Worm (Caenorhabditis elegans) whole organism, young adult: ENCODE results near the gene Y15E3A.4.

Experiments used
- B0019.2 ChIP-seq: fragments of 200-800 bp; sonication (Bioruptor generic); conservative IDR thresholded peaks from 2 replicates; pipeline ENCODE4 v1.3.6; 2022; ENCODE audit warnings: missing genetic modification reagents, missing genetic modification characterization, missing compliant biosample characterization
- B0035.1 ChIP-seq: sonication (generic microtip); optimal IDR thresholded peaks from 2 replicates; lab custom pipeline; 2016; ENCODE audit warnings: missing genetic modification characterization, mild to moderate bottlenecking, missing compliant biosample characterization, missing genotype, missing genetic modification reagents
- B0261.1 ChIP-seq: sonication (generic microtip); optimal IDR thresholded peaks from 2 replicates; lab custom pipeline; 2016; ENCODE audit warnings: mild to moderate bottlenecking, missing genetic modification characterization, moderate library complexity, missing compliant biosample characterization
- D2030.7 ChIP-seq: fragments of 200-800 bp; sonication (Bioruptor generic); IDR thresholded peaks from 2 replicates; pipeline ENCODE4 v1.3.6; 2022; ENCODE audit warnings: missing genetic modification reagents, missing genetic modification characterization, missing compliant biosample characterization
- F10E7.11 ChIP-seq: sonication (generic microtip); optimal IDR thresholded peaks from 2 replicates; lab custom pipeline; 2017; ENCODE audit warnings: mild to moderate bottlenecking, missing genetic modification characterization, moderate library complexity, missing compliant biosample characterization
- F22D6.2 ChIP-seq: sonication (generic microtip); optimal IDR thresholded peaks from 2 replicates; lab custom pipeline; 2016; ENCODE audit warnings: mild to moderate bottlenecking, missing genetic modification characterization, missing compliant biosample characterization
- F39B2.1 ChIP-seq: fragments of 200-800 bp; sonication (Bioruptor generic); IDR thresholded peaks from 2 replicates; pipeline ENCODE4 v1.3.6; 2022; ENCODE audit warnings: missing genetic modification reagents, missing genetic modification characterization, missing compliant biosample characterization
- F55B11.4 ChIP-seq: sonication (generic microtip); optimal IDR thresholded peaks from 2 replicates; lab custom pipeline; 2016; ENCODE audit warnings: missing compliant biosample characterization, missing genetic modification characterization, borderline replicate concordance; ENCODE audit not compliant: insufficient read depth
- F57A8.1 ChIP-seq: fragments of 200-800 bp; sonication (Bioruptor generic); optimal IDR thresholded peaks from 2 replicates; lab custom pipeline; 2018; ENCODE audit warnings: mild to moderate bottlenecking, missing genetic modification characterization, moderate library complexity, missing compliant biosample characterization
- T07F8.4 ChIP-seq: sonication (generic microtip); optimal IDR thresholded peaks from 2 replicates; lab custom pipeline; 2016; ENCODE audit warnings: mild to moderate bottlenecking, missing genetic modification characterization, moderate library complexity, missing compliant biosample characterization
- Y79H2A.3 ChIP-seq: fragments of 200-800 bp; sonication (Bioruptor generic); conservative IDR thresholded peaks from 2 replicates; pipeline ENCODE4 v1.3.6; 2022; ENCODE audit warnings: missing genetic modification reagents, missing genetic modification characterization, missing compliant biosample characterization
- aptf-3 ChIP-seq: fragments of 200-800 bp; sonication (Bioruptor generic); IDR thresholded peaks from 2 replicates; pipeline ENCODE4 v1.3.6; 2022; ENCODE audit warnings: missing genetic modification characterization, missing compliant biosample characterization
- bed-1 ChIP-seq: fragments of 200-800 bp; sonication (Bioruptor generic); IDR thresholded peaks from 2 replicates; pipeline ENCODE4 v1.3.6; 2022; ENCODE audit warnings: missing genetic modification reagents, missing genetic modification characterization, missing compliant biosample characterization
- ccch-3 ChIP-seq: fragments of 200-800 bp; sonication (Bioruptor generic); optimal IDR thresholded peaks from 2 replicates; lab custom pipeline; 2018; ENCODE audit warnings: mild to moderate bottlenecking, missing genetic modification characterization, missing compliant biosample characterization
- ceh-40 ChIP-seq: fragments of 200-800 bp; sonication (Bioruptor generic); IDR thresholded peaks from 2 replicates; pipeline ENCODE4 v1.3.6; 2022; ENCODE audit warnings: missing genetic modification characterization, missing compliant biosample characterization
- ceh-58 ChIP-seq: fragments of 200-800 bp; sonication (Bioruptor generic); IDR thresholded peaks from 2 replicates; pipeline ENCODE4 v1.3.6; 2022; ENCODE audit warnings: missing genetic modification characterization, missing compliant biosample characterization
- dox-1 ChIP-seq: fragments of 200-800 bp; sonication (Bioruptor generic); IDR thresholded peaks from 2 replicates; pipeline ENCODE4 v1.3.6; 2022; ENCODE audit warnings: missing genetic modification reagents, missing genetic modification characterization, missing compliant biosample characterization
- dpl-1 ChIP-seq: fragments of 150-350 bp; optimal IDR thresholded peaks from 2 replicates; lab custom pipeline; 2014; ENCODE audit warnings: missing biosample characterization, missing genetic modification reagents, missing genetic modification characterization
- egrh-3 ChIP-seq: fragments of 200-800 bp; sonication (Bioruptor generic); IDR thresholded peaks from 2 replicates; pipeline ENCODE4 v1.3.6; 2022; ENCODE audit warnings: missing genetic modification reagents, missing genetic modification characterization, missing compliant biosample characterization
- ekl-4 ChIP-seq: fragments of 200-800 bp; sonication (Bioruptor generic); IDR thresholded peaks from 2 replicates; pipeline ENCODE4 v1.3.6; 2022; ENCODE audit warnings: missing genetic modification reagents, missing genetic modification characterization, missing compliant biosample characterization
- ets-4 ChIP-seq: fragments of 200-800 bp; sonication (Bioruptor generic); optimal IDR thresholded peaks from 2 replicates; lab custom pipeline; 2018; ENCODE audit warnings: mild to moderate bottlenecking, missing genetic modification characterization, missing compliant biosample characterization
- hmg-1.2 ChIP-seq: fragments of 200-800 bp; sonication (Bioruptor generic); IDR thresholded peaks from 2 replicates; pipeline ENCODE4 v1.3.6; 2022; ENCODE audit warnings: missing genetic modification reagents, missing genetic modification characterization, missing compliant biosample characterization
- hsf-1 ChIP-seq: fragments of 200-800 bp; sonication (Bioruptor generic); IDR thresholded peaks from 2 replicates; pipeline ENCODE4 v1.3.6; 2022; ENCODE audit warnings: missing genetic modification reagents, missing genetic modification characterization, missing compliant biosample characterization
- lag-1 ChIP-seq: fragments of 200-800 bp; sonication (Bioruptor generic); IDR thresholded peaks from 2 replicates; pipeline ENCODE4 v1.3.6; 2022; ENCODE audit warnings: missing genetic modification reagents, missing genetic modification characterization, missing compliant biosample characterization
- lin-26 ChIP-seq: fragments of 200-800 bp; sonication (Bioruptor generic); IDR thresholded peaks from 2 replicates; pipeline ENCODE4 v1.3.6; 2022; ENCODE audit warnings: missing genetic modification reagents, missing genetic modification characterization, missing compliant biosample characterization
- lin-40 ChIP-seq: sonication (generic microtip); optimal IDR thresholded peaks from 2 replicates; lab custom pipeline; 2016; ENCODE audit warnings: missing genetic modification characterization, mild to moderate bottlenecking, missing compliant biosample characterization, missing genotype, missing genetic modification reagents
- mcd-1 ChIP-seq: fragments of 200-800 bp; sonication (Bioruptor generic); IDR thresholded peaks from 2 replicates; pipeline ENCODE4 v1.3.6; 2022; ENCODE audit warnings: missing genetic modification reagents, missing genetic modification characterization, missing compliant biosample characterization
- mel-28 ChIP-seq: sonication (generic microtip); optimal IDR thresholded peaks from 2 replicates; lab custom pipeline; 2016; ENCODE audit warnings: borderline replicate concordance, mild to moderate bottlenecking, missing genetic modification characterization, missing compliant biosample characterization
- mes-4 ChIP-seq: sonication (generic microtip); optimal IDR thresholded peaks from 2 replicates; lab custom pipeline; 2016; ENCODE audit warnings: missing genotype, missing genetic modification characterization, missing compliant biosample characterization
- mxl-1 ChIP-seq: sonication (generic microtip); optimal IDR thresholded peaks from 2 replicates; lab custom pipeline; 2016; ENCODE audit warnings: missing genetic modification characterization, missing compliant biosample characterization
- nfyb-1 ChIP-seq: fragments of 200-800 bp; sonication (Bioruptor generic); IDR thresholded peaks from 2 replicates; pipeline ENCODE4 v1.3.6; 2022; ENCODE audit warnings: missing genetic modification reagents, missing genetic modification characterization, missing compliant biosample characterization
- nhr-179 ChIP-seq: sonication (generic microtip); optimal IDR thresholded peaks from 2 replicates; lab custom pipeline; 2016; ENCODE audit warnings: mild to moderate bottlenecking, missing genetic modification characterization, missing compliant biosample characterization
- nhr-90 ChIP-seq: sonication (generic microtip); optimal IDR thresholded peaks from 2 replicates; lab custom pipeline; 2016; ENCODE audit warnings: missing genotype, mild to moderate bottlenecking, missing genetic modification characterization, missing compliant biosample characterization
- pha-4 ChIP-seq: fragments of 150-350 bp; sonication (generic microtip); optimal IDR thresholded peaks from 2 replicates; lab custom pipeline; 2014; ENCODE audit warnings: missing biosample characterization, missing genetic modification reagents, missing genetic modification characterization
- rcor-1 ChIP-seq: fragments of 200-800 bp; sonication (Bioruptor generic); IDR thresholded peaks from 2 replicates; pipeline ENCODE4 v1.3.6; 2022; ENCODE audit warnings: missing genetic modification reagents, missing genetic modification characterization, missing compliant biosample characterization
- rpc-1 ChIP-seq, 2 experiments: fragments of 150-350 bp in 1 of 2; sonication (generic microtip) in 1 of 2; optimal IDR thresholded peaks; 2 replicates each; lab custom pipeline; 2014 to 2018; ENCODE audit warnings: missing biosample characterization in 1 of 2, missing genetic modification characterization in 1 of 2, missing genetic modification reagents in 1 of 2, missing genotype in 1 of 2
- snpc-1.1 ChIP-seq: sonication (generic microtip); optimal IDR thresholded peaks from 2 replicates; lab custom pipeline; 2017; ENCODE audit warnings: missing genetic modification characterization, mild to moderate bottlenecking, missing compliant biosample characterization, antibody characterized with exemption, moderate library complexity, missing genotype, missing genetic modification reagents; ENCODE audit not compliant: insufficient read depth
- snpc-4 ChIP-seq, 5 experiments: fragments of 150-350 bp in 1 of 5; sonication (generic microtip) in 4 of 5; optimal IDR thresholded peaks; 2 replicates each; lab custom pipeline; 2014 to 2018; ENCODE audit warnings: missing genetic modification characterization in 5 of 5, missing biosample characterization in 3 of 5, antibody characterized with exemption in 2 of 5, mild to moderate bottlenecking in 2 of 5, missing compliant biosample characterization in 2 of 5, missing genotype in 2 of 5, moderate library complexity in 2 of 5, missing genetic modification reagents in 1 of 5
- somi-1 ChIP-seq: fragments of 200-800 bp; sonication (Bioruptor generic); optimal IDR thresholded peaks from 2 replicates; lab custom pipeline; 2018; ENCODE audit warnings: mild to moderate bottlenecking, missing genetic modification characterization, missing compliant biosample characterization
- tbp1 ChIP-seq: fragments of 200-800 bp; sonication (Bioruptor generic); optimal IDR thresholded peaks from 2 replicates; lab custom pipeline; 2018; ENCODE audit warnings: mild to moderate bottlenecking, missing genetic modification characterization, missing compliant biosample characterization
- unc-130 ChIP-seq: sonication (generic microtip); optimal IDR thresholded peaks from 2 replicates; lab custom pipeline; 2016; ENCODE audit warnings: missing genetic modification reagents, missing genetic modification characterization, missing compliant biosample characterization
- unc-62 ChIP-seq: fragments of 150-350 bp; optimal IDR thresholded peaks from 2 replicates; lab custom pipeline; 2014; ENCODE audit warnings: missing biosample characterization, missing genetic modification reagents, missing genetic modification characterization
- zfh-2 ChIP-seq: fragments of 200-800 bp; sonication (Bioruptor generic); conservative IDR thresholded peaks from 2 replicates; pipeline ENCODE4 v1.3.6; 2022; ENCODE audit warnings: missing genetic modification reagents, missing genetic modification characterization, missing compliant biosample characterization
- zim-3 ChIP-seq: sonication (generic microtip); optimal IDR thresholded peaks from 2 replicates; lab custom pipeline; 2017; ENCODE audit warnings: mild to moderate bottlenecking, missing genetic modification characterization, moderate library complexity, missing compliant biosample characterization
- ztf-26 ChIP-seq: sonication (generic microtip); optimal IDR thresholded peaks from 2 replicates; lab custom pipeline; 2017; ENCODE audit warnings: missing genetic modification characterization, missing compliant biosample characterization
- ztf-28 ChIP-seq: fragments of 200-800 bp; sonication (Bioruptor generic); IDR thresholded peaks from 2 replicates; pipeline ENCODE4 v1.3.6; 2022; ENCODE audit warnings: missing genetic modification reagents, missing genetic modification characterization, missing compliant biosample characterization
- ztf-6 ChIP-seq: fragments of 200-800 bp; sonication (Bioruptor generic); IDR thresholded peaks from 2 replicates; pipeline ENCODE4 v1.3.6; 2022; ENCODE audit warnings: missing genetic modification reagents, missing genetic modification characterization, missing compliant biosample characterization

Y15E3A.4 gene

DNA sequence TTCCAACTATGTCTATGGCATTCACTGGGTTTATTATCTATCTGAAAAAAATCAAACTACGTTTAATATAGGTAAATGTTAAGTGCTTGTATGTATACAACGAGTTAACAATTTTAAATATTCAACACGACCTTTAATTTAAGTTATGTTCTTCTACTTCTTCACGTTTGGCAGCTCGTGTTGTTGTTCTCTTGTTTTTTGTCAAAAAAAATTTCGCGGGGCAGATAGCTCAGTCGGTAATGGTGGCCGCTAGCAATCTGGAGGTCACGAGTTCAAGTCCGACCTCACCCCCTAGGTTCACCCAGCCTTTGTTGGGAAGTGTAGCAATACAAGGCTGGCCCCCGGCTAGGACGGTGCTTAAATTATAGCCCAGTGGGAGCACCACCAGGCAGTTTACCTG, 22.1 kb downstream of the Y15E3A.4 start:
- no peak for TF ChIP-seq ztf-26 (tag; lab: Kevin White, UChicago)
- TF ChIP-seq lin-26 (GFP tag; lab: Robert Waterston, UW): no peak
- TF ChIP-seq tbp1 (GFP tag; lab: Kevin White, UChicago): peak; percentile 20
- TF ChIP-seq T07F8.4 (tag; lab: Kevin White, UChicago): no peak
- TF ChIP-seq hsf-1 (GFP tag; lab: Robert Waterston, UW): no peak
- TF ChIP-seq ccch-3: no peak
- TF ChIP-seq F10E7.11 (tag; lab: Kevin White, UChicago): no peak
- TF ChIP-seq F22D6.2 (tag; lab: Kevin White, UChicago): no peak
- TF ChIP-seq zfh-2: 0 out of 2 replicates have a peak, but pooled peaks have one; percentile 35
- TF ChIP-seq mel-28 (tag; lab: Kevin White, UChicago): no peak
- no peak for TF ChIP-seq ets-4 (GFP tag; lab: Kevin White, UChicago)
- no peak for TF ChIP-seq nhr-179 (tag; lab: Kevin White, UChicago)
- TF ChIP-seq dpl-1 (GFP tag; lab: Kevin White, UChicago): no peak
- TF ChIP-seq somi-1 (GFP tag; lab: Kevin White, UChicago): no peak
- no peak for TF ChIP-seq ztf-6
- TF ChIP-seq lin-40 (tag; lab: Kevin White, UChicago): no peak
- peak; percentile 22 for TF ChIP-seq rpc-1 (optimal IDR thresholded peaks at IDR 0.05; lab: Kevin White, UChicago)
- peak; percentile 61 for TF ChIP-seq rpc-1 (tag; optimal IDR thresholded peaks at IDR 0.05; lab: Kevin White, UChicago)

DNA sequence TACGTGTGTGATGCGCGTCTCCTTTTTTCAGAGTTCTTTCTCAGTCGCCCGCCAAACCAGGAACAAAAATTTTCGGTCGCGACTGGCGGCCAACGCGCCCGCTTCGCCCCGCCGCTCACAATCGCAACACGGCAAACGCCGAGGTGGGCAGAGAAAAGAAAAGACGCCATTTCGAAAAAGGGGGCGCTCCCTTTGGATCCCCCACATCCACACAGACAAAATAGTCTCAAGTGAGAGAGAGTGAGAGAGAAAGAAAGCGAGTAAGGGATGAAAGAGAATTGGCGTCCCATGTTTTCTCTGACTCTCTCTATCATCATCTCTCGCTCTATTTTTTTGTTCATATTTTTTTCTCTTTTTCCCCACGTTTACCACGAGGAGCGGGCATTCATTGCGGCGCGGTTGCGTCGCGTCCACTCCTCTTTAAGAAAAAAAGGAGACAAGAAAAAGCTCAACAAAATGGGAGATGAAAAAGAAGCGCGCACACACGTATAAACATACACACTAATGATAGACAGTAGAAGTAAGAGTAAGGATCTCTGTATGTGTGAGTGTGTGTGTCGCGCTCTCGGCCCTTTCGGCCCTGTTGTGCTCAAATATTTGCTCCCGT, 23.2 kb downstream of the Y15E3A.4 start:
- TF ChIP-seq pha-4 (tag; lab: Kevin White, UChicago): peak; percentile 40
- peak; percentile 73 for TF ChIP-seq egrh-3
- no peak for TF ChIP-seq ekl-4 (GFP tag; lab: Robert Waterston, UW)
- TF ChIP-seq D2030.7: no peak
- 0 out of 2 replicates have a peak, but pooled peaks have one; percentile 52 for TF ChIP-seq hmg-1.2 (GFP tag; lab: Robert Waterston, UW)
- peak; percentile 76 for TF ChIP-seq dox-1
- TF ChIP-seq B0261.1: no peak
- TF ChIP-seq unc-130 (GFP tag; lab: Kevin White, UChicago): no peak
- no peak for TF ChIP-seq F55B11.4 (tag; lab: Kevin White, UChicago)
- TF ChIP-seq nhr-90 (tag; lab: Kevin White, UChicago): no peak
- TF ChIP-seq ztf-6: no peak
- TF ChIP-seq B0035.1: peak; percentile 59
- no peak for TF ChIP-seq bed-1 (GFP tag; lab: Robert Waterston, UW)
- TF ChIP-seq snpc-4 (GFP tag; optimal IDR thresholded peaks at IDR 0.05; lab: Kevin White, UChicago): no peak
- TF ChIP-seq snpc-4 (tag; optimal IDR thresholded peaks at IDR 0.05; lab: Kevin White, UChicago): peak in 3 of 4 experiments; percentile 64 to 73 (median 73)
- no peak for TF ChIP-seq F57A8.1 (GFP tag; lab: Kevin White, UChicago)
- TF ChIP-seq Y79H2A.3 (GFP tag; lab: Robert Waterston, UW): no peak
- TF ChIP-seq mxl-1 (tag; lab: Kevin White, UChicago): no peak
- TF ChIP-seq snpc-1.1 (tag; lab: Kevin White, UChicago): no peak
- TF ChIP-seq unc-62: no peak
- no peak for TF ChIP-seq F39B2.1 (GFP tag; lab: Robert Waterston, UW)
- no peak for TF ChIP-seq rcor-1 (GFP tag; lab: Robert Waterston, UW)
- TF ChIP-seq ztf-28 (GFP tag; lab: Robert Waterston, UW): no peak
- no peak for TF ChIP-seq B0019.2 (GFP tag; lab: Robert Waterston, UW)
- peak; percentile 55 for TF ChIP-seq mcd-1
- TF ChIP-seq mes-4 (tag; lab: Kevin White, UChicago): no peak
- peak; percentile 75 for TF ChIP-seq nfyb-1 (GFP tag; lab: Robert Waterston, UW)
- peak; percentile 59 for TF ChIP-seq zim-3 (tag; lab: Kevin White, UChicago)
- TF ChIP-seq ceh-40: no peak
- no peak for TF ChIP-seq lag-1 (GFP tag; lab: Robert Waterston, UW)
- TF ChIP-seq zfh-2: peak; percentile 99
- no peak for TF ChIP-seq ceh-58 (GFP tag; lab: Robert Waterston, UW)
- TF ChIP-seq aptf-3 (GFP tag; lab: Robert Waterston, UW): no peak
